Fruit fly (Drosophila melanogaster) whole organism, wandering third instar larva: ENCODE measurements around the gene CG43968.
"Not testable (repeated sequence)": the region's sequence is repeated elsewhere in the genome, so short reads cannot be mapped to it uniquely, and the experiment has no call there.

Experiments used
- CrebA ChIP-seq: fragments of 200-800 bp; sonication (Bioruptor generic); optimal IDR thresholded peaks from 2 replicates; lab custom pipeline; 2016; ENCODE audit warnings: missing biosample characterization, mild to moderate bottlenecking, missing genetic modification characterization, borderline replicate concordance
- Dfd ChIP-seq: fragments of >200 bp; optimal IDR thresholded peaks from 2 replicates; lab custom pipeline; 2017; ENCODE audit warnings: missing biosample characterization, missing genetic modification characterization
- N ChIP-seq: fragments of >200 bp; optimal IDR thresholded peaks from 2 replicates; lab custom pipeline; 2018; ENCODE audit warnings: missing biosample characterization, missing external identifiers, missing genetic modification characterization
- Rel ChIP-seq, 2 experiments: fragments of 200-800 bp; sonication (Bioruptor generic) in 1 of 2; optimal IDR thresholded peaks; 2 replicates in 1 of 2; 3 replicates in 1 of 2; lab custom pipeline; 2016 to 2019; ENCODE audit warnings: mild to moderate bottlenecking in 2 of 2, missing biosample characterization in 2 of 2, missing genetic modification characterization in 2 of 2, moderate library complexity in 1 of 2
- Vsx2 ChIP-seq: fragments of 200-300, 225-300 bp; sonication (Bioruptor generic); optimal IDR thresholded peaks from 2 replicates; lab custom pipeline; 2018; ENCODE audit warnings: missing biosample characterization, missing genetic modification characterization; ENCODE audit not compliant: partially characterized antibody
- brk ChIP-seq: fragments of 200-800 bp; sonication (Bioruptor generic); optimal IDR thresholded peaks from 2 replicates; lab custom pipeline; 2016; ENCODE audit warnings: missing biosample characterization, mild to moderate bottlenecking, missing genetic modification characterization
- dl ChIP-seq, 2 experiments: fragments of 175-275, 200-275 bp in 1 of 2; fragments of 200-275 bp in 1 of 2; sonication (Bioruptor generic); optimal IDR thresholded peaks; lab custom pipeline; 2018; ENCODE audit warnings: mild to moderate bottlenecking in 2 of 2, missing biosample characterization in 2 of 2, missing genetic modification characterization in 2 of 2, moderate library complexity in 2 of 2; ENCODE audit not compliant: partially characterized antibody in 2 of 2, insufficient read depth in 1 of 2
- h ChIP-seq: fragments of 200-800 bp; sonication (Bioruptor generic); optimal IDR thresholded peaks from 3 replicates; lab custom pipeline; 2016; ENCODE audit warnings: missing biosample characterization, mild to moderate bottlenecking, missing genetic modification characterization
- pan ChIP-seq: fragments of >200 bp; optimal IDR thresholded peaks from 2 replicates; lab custom pipeline; 2017
- usp ChIP-seq: fragments of >200 bp; optimal IDR thresholded peaks from 2 replicates; lab custom pipeline; 2017; ENCODE audit warnings: missing biosample characterization, missing genetic modification characterization
- woc ChIP-seq: sonication (Bioruptor generic); optimal IDR thresholded peaks from 2 replicates; lab custom pipeline; 2016; ENCODE audit warnings: missing biosample characterization, mild to moderate bottlenecking, missing genetic modification characterization

Gene CG43968

DNA sequence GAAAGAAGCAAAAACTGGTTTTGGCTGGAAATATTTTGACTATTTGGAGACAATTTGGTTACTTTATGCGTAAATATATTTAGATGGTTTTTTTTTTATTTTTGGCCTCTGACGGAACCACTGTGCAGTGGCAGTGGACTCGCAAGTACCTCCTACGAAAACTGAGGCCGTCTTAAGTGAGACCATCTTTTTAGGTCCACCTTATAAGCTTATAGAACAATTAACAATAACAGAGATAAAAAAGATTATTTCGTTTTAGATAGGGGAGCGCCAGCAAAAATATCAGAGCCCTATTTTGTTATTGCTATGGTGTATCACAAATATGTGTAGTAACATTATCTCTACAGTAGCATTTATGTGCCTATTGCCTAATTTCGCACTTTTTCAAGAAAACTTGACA lies at the start of gene CG43968:
Gene CG43968, plus strand, starts transcription at position 301 of the 400 bp plus-strand sequence.
- TF ChIP-seq usp (GFP tag; lab: Kevin White, UChicago), result no peak
- no peak for TF ChIP-seq dl (GFP tag; optimal IDR thresholded peaks at IDR 0.05; lab: Kevin White, UChicago; ENCODE audit: insufficient read depth in 1 of 2, partially characterized antibody in 2 of 2)
- no peak for TF ChIP-seq Dfd (GFP tag; lab: Kevin White, UChicago)
- TF ChIP-seq pan (lab: Kevin White, UChicago), result no peak
- TF ChIP-seq woc (GFP tag; lab: Kevin White, UChicago), result no peak
- no peak for TF ChIP-seq brk (GFP tag; lab: Kevin White, UChicago)
- TF ChIP-seq N (GFP tag; lab: Kevin White, UChicago), result no peak
- no peak for TF ChIP-seq Rel (GFP tag; optimal IDR thresholded peaks at IDR 0.05; lab: Kevin White, UChicago)
- TF ChIP-seq Rel (tag; optimal IDR thresholded peaks at IDR 0.05; lab: Kevin White, UChicago), result no peak

- TF ChIP-seq CrebA; usp (GFP tag; lab: Kevin White, UChicago); dl (GFP tag; optimal IDR thresholded peaks at IDR 0.05; lab: Kevin White, UChicago; ENCODE audit: insufficient read depth in 1 of 2, partially characterized antibody in 2 of 2): not testable (repeated sequence)
Observed at dm6 chr3L:23737660-23738059, 46.4 kb upstream of the CG43968 start, which contains the start of gene CG17698. Gene CG17698 (plus strand): TSS chr3L:23737960.

dm6 chr3L:23738183-23738831 lies 45.7 kb upstream of the CG43968 start:
- TF ChIP-seq h (GFP tag; lab: Kevin White, UChicago), result no peak
- peak; percentile 49 for TF ChIP-seq Vsx2 (GFP tag; lab: Kevin White, UChicago)
- TF ChIP-seq dl (GFP tag; optimal IDR thresholded peaks at IDR 0.05; lab: Kevin White, UChicago; ENCODE audit: insufficient read depth in 1 of 2, partially characterized antibody in 2 of 2), result no peak
